Worm (Caenorhabditis elegans): Measurements from ENCODE around the gene pus-1.

ce11 chrV:16832865-16833264 lies 38.1 kb upstream of the pus-1 start, which contains the start of gene phy-3:
- TF ChIP-seq snpc-4 (tag; optimal IDR thresholded peaks at IDR 0.05) (no peak), mbf-1 (tag; optimal IDR thresholded peaks at IDR 0.05) (no peak), elt-3 (tag; optimal IDR thresholded peaks at IDR 0.05) (no peak)

Data from whole organism, L2 larva.